Worm (Caenorhabditis elegans) whole organism, early embryonic: ENCODE measurements around the gene F35G2.1.

Experiments used
- ama-1 ChIP-seq: fragments of 150-350 bp; optimal IDR thresholded peaks from 2 replicates; lab custom pipeline; 2014
- flt-1 ChIP-seq: fragments of 200-800 bp; sonication (Bioruptor generic); IDR thresholded peaks from 2 replicates; pipeline ENCODE4 v1.3.6; 2022; ENCODE audit warnings: missing genetic modification characterization, missing compliant biosample characterization

DNA sequence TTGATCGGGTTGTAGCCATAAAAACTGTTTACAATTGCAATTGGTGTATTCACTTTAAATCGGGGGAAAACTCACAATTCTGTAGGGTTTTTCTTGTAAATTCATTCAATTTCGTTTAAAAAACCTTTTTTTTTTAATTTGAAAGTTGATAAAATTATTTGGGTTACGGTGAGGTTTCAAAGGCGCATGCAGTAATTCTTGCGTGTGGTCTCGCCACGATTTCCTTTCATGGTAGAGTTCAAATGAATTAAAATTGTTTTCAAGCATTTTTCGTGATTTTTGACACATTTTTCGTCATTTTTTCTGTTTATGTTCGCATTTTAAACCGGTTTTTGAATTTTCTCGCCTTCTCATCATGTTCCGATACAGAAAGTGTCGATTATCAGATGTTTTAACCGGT is 8.4 kb upstream of the F35G2.1 start:
- TF ChIP-seq ama-1 (lab: Kevin White, UChicago) (no peak), flt-1 (GFP tag; lab: Robert Waterston, UW) (no peak)
